Fruit fly (Drosophila melanogaster) whole organism, prepupa: Measurements from ENCODE around the gene Nt5b.
A peak's percentile ranks its signal among the peaks of the same experiment; 100 is the strongest.

Experiments used
- Blimp-1 ChIP-seq: fragments of 200-800 bp; sonication (Bioruptor generic); optimal IDR thresholded peaks from 3 replicates; lab custom pipeline; 2017; ENCODE audit warnings: missing biosample characterization, missing genetic modification characterization, mild to moderate bottlenecking, moderate library complexity, missing genetic modification reagents
- CG11294 ChIP-seq: fragments of 200-800 bp; sonication (Bioruptor generic); IDR thresholded peaks from 2 replicates; pipeline ENCODE4 v1.3.6; 2022; ENCODE audit warnings: missing biosample characterization, missing genetic modification characterization
- CG11762 ChIP-seq: fragments of 200-800 bp; sonication (Bioruptor generic); optimal IDR thresholded peaks from 3 replicates; lab custom pipeline; 2016; ENCODE audit warnings: missing biosample characterization, missing genetic modification characterization; ENCODE audit not compliant: insufficient read depth
- CG16779 ChIP-seq: fragments of 200-800 bp; sonication (Bioruptor generic); optimal IDR thresholded peaks from 3 replicates; lab custom pipeline; 2017; ENCODE audit warnings: missing biosample characterization, mild to moderate bottlenecking, missing genetic modification characterization
- CG34406 ChIP-seq: fragments of 200-800 bp; sonication (Bioruptor generic); optimal IDR thresholded peaks from 3 replicates; lab custom pipeline; 2016; ENCODE audit warnings: missing biosample characterization, missing genetic modification characterization
- CG4318 ChIP-seq: fragments of 200-800 bp; sonication (Bioruptor generic); optimal IDR thresholded peaks from 3 replicates; lab custom pipeline; 2017; ENCODE audit warnings: missing biosample characterization, mild to moderate bottlenecking, missing genetic modification characterization
- CG6163 ChIP-seq: fragments of 200-800 bp; sonication (Bioruptor generic); IDR thresholded peaks from 3 replicates; pipeline ENCODE4 v1.3.6; 2022; ENCODE audit warnings: missing biosample characterization, missing genetic modification characterization
- CG6792 ChIP-seq: fragments of 200-800 bp; sonication (Bioruptor generic); optimal IDR thresholded peaks from 3 replicates; lab custom pipeline; 2016; ENCODE audit warnings: missing biosample characterization, missing genetic modification characterization
- CG6808 ChIP-seq: fragments of 200-800 bp; sonication (Bioruptor generic); optimal IDR thresholded peaks from 3 replicates; lab custom pipeline; 2017; ENCODE audit warnings: missing biosample characterization, missing genetic modification characterization, mild to moderate bottlenecking, moderate library complexity, missing genetic modification reagents
- CG6854 ChIP-seq: fragments of 200-800 bp; sonication (Bioruptor generic); optimal IDR thresholded peaks from 2 replicates; lab custom pipeline; 2017; ENCODE audit warnings: missing biosample characterization, mild to moderate bottlenecking, missing genetic modification characterization
- CG8319 ChIP-seq: fragments of 200-800 bp; sonication (Bioruptor generic); optimal IDR thresholded peaks from 3 replicates; lab custom pipeline; 2016; ENCODE audit warnings: missing biosample characterization, missing genetic modification characterization
- CG8632 ChIP-seq: fragments of 200-800 bp; sonication (Bioruptor generic); optimal IDR thresholded peaks from 3 replicates; lab custom pipeline; 2016; ENCODE audit warnings: missing biosample characterization, missing genetic modification characterization
- Eip75B ChIP-seq: fragments of 200-800 bp; sonication (Bioruptor generic); optimal IDR thresholded peaks from 3 replicates; lab custom pipeline; 2016; ENCODE audit warnings: missing biosample characterization, missing genetic modification characterization
- Eip78C ChIP-seq: fragments of 200-800 bp; sonication (Bioruptor generic); peaks from one replicate; lab custom pipeline; 2016; ENCODE audit warnings: missing biosample characterization, missing genetic modification characterization
- Ets21C ChIP-seq: fragments of 200-800 bp; sonication (Bioruptor generic); optimal IDR thresholded peaks from 3 replicates; lab custom pipeline; 2016; ENCODE audit warnings: missing biosample characterization, missing genetic modification characterization
- Gug ChIP-seq: fragments of 200-800 bp; sonication (Bioruptor generic); IDR thresholded peaks from 2 replicates; pipeline ENCODE4 v1.3.6; 2022; ENCODE audit warnings: missing biosample characterization, missing genetic modification characterization
- Hr38 ChIP-seq: sonication (Bioruptor generic); optimal IDR thresholded peaks from 2 replicates; lab custom pipeline; 2016; ENCODE audit warnings: missing biosample characterization, missing genetic modification characterization
- Hr39 ChIP-seq: fragments of 200-800 bp; sonication (Bioruptor generic); optimal IDR thresholded peaks from 2 replicates; lab custom pipeline; 2016; ENCODE audit warnings: missing biosample characterization, missing genetic modification characterization
- Lpt ChIP-seq: fragments of 200-800 bp; sonication (Bioruptor generic); optimal IDR thresholded peaks from 3 replicates; lab custom pipeline; 2016; ENCODE audit warnings: missing biosample characterization, missing genetic modification characterization
- Met ChIP-seq: fragments of 200-800 bp; sonication (Bioruptor generic); optimal IDR thresholded peaks from 3 replicates; lab custom pipeline; 2016; ENCODE audit warnings: missing biosample characterization, missing genetic modification characterization
- OdsH ChIP-seq: fragments of 200-800 bp; sonication (Bioruptor generic); optimal IDR thresholded peaks from 3 replicates; lab custom pipeline; 2016; ENCODE audit warnings: missing biosample characterization, missing genetic modification characterization
- Sox102F ChIP-seq: fragments of 200-800 bp; sonication (Bioruptor generic); optimal IDR thresholded peaks from 2 replicates; lab custom pipeline; 2016; ENCODE audit warnings: missing biosample characterization, mild to moderate bottlenecking, missing genetic modification characterization
- Sox14 ChIP-seq: fragments of 200-800 bp; sonication (Bioruptor generic); optimal IDR thresholded peaks from 3 replicates; lab custom pipeline; 2016; ENCODE audit warnings: missing biosample characterization, missing genetic modification characterization
- achi ChIP-seq: fragments of 200-800 bp; sonication (Bioruptor generic); optimal IDR thresholded peaks from 3 replicates; lab custom pipeline; 2016; ENCODE audit warnings: missing biosample characterization, missing genetic modification characterization
- cyc ChIP-seq: fragments of 200-800 bp; sonication (Bioruptor generic); optimal IDR thresholded peaks from 3 replicates; lab custom pipeline; 2016; ENCODE audit warnings: missing biosample characterization, missing genetic modification characterization
- dac ChIP-seq: fragments of 200-800 bp; sonication (Bioruptor generic); optimal IDR thresholded peaks from 2 replicates; lab custom pipeline; 2017; ENCODE audit warnings: missing biosample characterization, mild to moderate bottlenecking, missing genetic modification characterization
- eg ChIP-seq: fragments of 200-800 bp; sonication (Bioruptor generic); IDR thresholded peaks from 3 replicates; pipeline ENCODE4 v1.3.6; 2022; ENCODE audit warnings: missing biosample characterization, missing genetic modification characterization
- esn ChIP-seq: fragments of 200-800 bp; sonication (Bioruptor generic); optimal IDR thresholded peaks from 2 replicates; lab custom pipeline; 2016; ENCODE audit warnings: missing biosample characterization, mild to moderate bottlenecking, missing genetic modification characterization, moderate library complexity
- fd59A ChIP-seq: fragments of 200-800 bp; sonication (Bioruptor generic); optimal IDR thresholded peaks from 2 replicates; lab custom pipeline; 2017; ENCODE audit warnings: missing biosample characterization, mild to moderate bottlenecking, missing genetic modification characterization, missing genetic modification reagents
- fkh ChIP-seq: fragments of 200-800 bp; sonication (Bioruptor generic); optimal IDR thresholded peaks from 3 replicates; lab custom pipeline; 2017; ENCODE audit warnings: missing biosample characterization, mild to moderate bottlenecking, missing genetic modification characterization, moderate library complexity
- lz ChIP-seq: fragments of 200-800 bp; sonication (Bioruptor generic); optimal IDR thresholded peaks from 3 replicates; lab custom pipeline; 2016; ENCODE audit warnings: missing biosample characterization, missing genetic modification characterization
- net ChIP-seq: fragments of 200-800 bp; sonication (Bioruptor generic); optimal IDR thresholded peaks from 3 replicates; lab custom pipeline; 2016; ENCODE audit warnings: missing biosample characterization, missing genetic modification characterization
- ss ChIP-seq, 2 experiments: fragments of 200-800 bp; sonication (Bioruptor generic); optimal IDR thresholded peaks; 2 replicates in 1 of 2; 3 replicates in 1 of 2; lab custom pipeline; 2017 to 2018; ENCODE audit warnings: mild to moderate bottlenecking in 2 of 2, missing biosample characterization in 2 of 2, missing genetic modification characterization in 2 of 2, moderate library complexity in 1 of 2
- svp ChIP-seq: fragments of 200-800 bp; sonication (Bioruptor generic); peaks from one replicate; lab custom pipeline; 2016; ENCODE audit warnings: missing biosample characterization, missing genetic modification characterization
- topi ChIP-seq: fragments of 200-800 bp; sonication (Bioruptor generic); optimal IDR thresholded peaks from 3 replicates; lab custom pipeline; 2016; ENCODE audit warnings: missing biosample characterization, missing genetic modification characterization
- vri ChIP-seq: fragments of 200-800 bp; sonication (Bioruptor generic); optimal IDR thresholded peaks from 3 replicates; lab custom pipeline; 2016; ENCODE audit warnings: missing biosample characterization, mild to moderate bottlenecking, missing genetic modification characterization

Nt5b gene

DNA sequence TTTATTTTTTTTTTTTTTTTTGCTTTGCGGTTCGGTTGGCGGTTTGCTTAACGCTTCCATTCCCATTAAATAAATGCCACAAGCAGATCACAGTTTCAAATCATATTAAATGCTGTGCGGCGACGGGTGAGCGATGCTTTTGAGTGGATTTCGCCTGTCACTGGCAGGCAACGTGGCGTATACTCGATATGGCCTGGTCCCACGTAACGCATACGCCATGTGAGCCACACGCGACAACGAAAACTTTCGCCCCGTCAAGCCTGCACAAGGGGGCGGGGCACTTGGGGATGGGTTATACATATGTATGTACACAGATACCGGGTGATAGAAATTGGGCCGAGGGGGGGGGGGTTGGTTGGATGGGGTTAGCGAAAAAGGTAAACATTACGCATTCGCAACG lies 44.9 kb downstream of the Nt5b start:
- no peak for TF ChIP-seq OdsH (GFP tag; lab: Kevin White, UChicago)
- TF ChIP-seq CG6163 (GFP tag; lab: Robert Waterston, UW): no peak
- no peak for TF ChIP-seq Blimp-1 (GFP tag; lab: Kevin White, UChicago)
- TF ChIP-seq Ets21C (GFP tag; lab: Kevin White, UChicago): no peak
- no peak for TF ChIP-seq Lpt (GFP tag; lab: Kevin White, UChicago)
- no peak for TF ChIP-seq CG6792
- TF ChIP-seq CG11294 (GFP tag; lab: Robert Waterston, UW): no peak
- no peak for TF ChIP-seq Sox14
- no peak for TF ChIP-seq Sox102F (GFP tag; lab: Kevin White, UChicago)
- no peak for TF ChIP-seq net (GFP tag; lab: Kevin White, UChicago)
- no peak for TF ChIP-seq CG11762
- TF ChIP-seq cyc (GFP tag; lab: Kevin White, UChicago): no peak
- no peak for TF ChIP-seq Hr38
- TF ChIP-seq CG4318 (GFP tag; lab: Kevin White, UChicago): no peak
- TF ChIP-seq CG8632 (GFP tag; lab: Kevin White, UChicago): no peak
- no peak for TF ChIP-seq esn (GFP tag; lab: Kevin White, UChicago)
- no peak for TF ChIP-seq CG8319 (GFP tag; lab: Kevin White, UChicago)
- no peak for TF ChIP-seq CG34406 (GFP tag; lab: Kevin White, UChicago)
- no peak for TF ChIP-seq Hr39 (GFP tag; lab: Kevin White, UChicago)
- TF ChIP-seq, all 60 proteins: peak for 0

DNA sequence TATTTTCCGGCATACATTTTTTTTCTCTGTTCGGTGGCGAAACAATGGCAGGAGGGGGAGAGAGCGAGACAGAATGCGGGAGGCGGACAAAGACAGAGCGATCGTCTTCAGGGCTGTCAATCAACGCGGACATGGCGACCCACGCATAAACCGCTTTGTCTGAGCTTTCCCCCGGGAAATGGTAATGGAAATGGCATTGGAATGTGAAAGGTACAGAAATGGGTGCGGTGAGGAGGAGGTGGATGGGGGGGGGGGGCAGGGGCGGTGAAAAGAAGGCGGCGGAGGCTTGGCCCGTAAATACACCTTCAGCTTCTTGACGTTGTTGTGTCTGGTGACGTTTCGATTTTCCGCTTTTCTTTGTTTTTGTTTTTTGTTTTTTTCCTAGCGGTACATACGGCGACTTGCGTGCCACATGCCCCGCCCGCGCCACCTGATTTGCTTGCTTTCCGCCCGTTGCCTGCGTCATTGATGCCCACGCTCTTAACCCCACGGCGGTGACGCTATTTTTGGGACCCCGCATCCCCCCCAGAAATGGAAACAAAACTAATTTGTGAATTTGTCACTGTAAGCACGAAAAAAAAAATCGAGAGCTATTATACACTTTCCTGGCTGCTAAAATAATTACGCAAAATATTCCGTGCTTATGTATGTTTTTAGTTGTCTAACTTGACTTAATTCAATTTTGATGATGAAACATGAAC lies 45.7 kb downstream of the Nt5b start:
- TF ChIP-seq fd59A: no peak
- TF ChIP-seq lz (GFP tag; lab: Kevin White, UChicago): no peak
- no peak for TF ChIP-seq Eip75B (GFP tag; lab: Kevin White, UChicago)
- TF ChIP-seq CG16779 (tag; lab: Kevin White, UChicago): no peak
- no peak for TF ChIP-seq topi (GFP tag; lab: Kevin White, UChicago)

DNA sequence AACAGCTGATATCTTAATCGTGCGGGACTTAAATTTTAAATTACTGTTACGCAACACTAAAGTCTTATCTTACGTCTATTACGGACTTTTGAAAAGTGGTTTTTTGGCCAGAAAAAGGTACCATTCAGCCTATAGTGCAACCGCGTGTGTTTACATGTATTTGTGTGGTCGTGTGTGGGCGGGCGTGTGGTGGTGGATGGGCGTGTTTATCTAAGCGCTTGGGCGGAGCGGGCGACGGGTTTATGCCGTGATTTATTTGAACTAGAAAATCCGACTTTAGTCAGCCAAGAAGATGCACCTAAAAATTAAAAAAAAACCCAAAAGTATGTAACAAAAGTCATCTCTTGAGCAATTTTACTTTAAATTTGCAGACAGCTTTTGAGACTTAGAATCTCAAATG lies 46.5 kb downstream of the Nt5b start:
- peak; percentile 87 for TF ChIP-seq fkh (GFP tag; lab: Kevin White, UChicago)
- no peak for TF ChIP-seq vri

DNA sequence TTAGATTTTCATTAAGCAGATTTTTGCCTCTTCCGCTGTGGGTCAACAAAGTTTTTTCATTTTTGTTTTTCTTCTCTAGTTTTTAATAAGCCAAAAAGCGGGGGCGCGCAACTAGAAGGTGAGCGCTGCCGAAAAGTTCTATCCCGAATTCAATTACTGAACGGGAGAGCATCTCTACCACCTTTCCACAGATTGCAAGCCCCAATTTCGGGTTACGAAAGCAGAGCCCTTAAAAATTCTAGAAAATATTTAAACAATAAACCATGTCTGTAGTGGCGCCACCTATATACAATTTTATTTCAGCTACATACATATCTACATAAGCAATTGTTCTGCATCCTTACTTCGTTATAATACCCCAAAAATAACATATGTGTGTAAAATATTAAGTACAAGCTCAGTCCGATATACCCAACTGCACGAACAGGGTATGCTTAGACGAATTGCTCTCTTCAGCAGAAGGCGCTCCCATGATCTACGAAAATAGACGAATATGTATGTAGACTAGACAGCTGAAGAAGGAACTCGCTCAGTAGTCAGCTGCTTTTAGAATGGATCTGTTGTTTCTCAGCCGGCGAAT lies 51.5 kb downstream of the Nt5b start, which contains the start of gene CG6106:
CG6106 (plus strand) TSS at position 530 of the 580 bp plus-strand sequence.
- TF ChIP-seq Gug (GFP tag; lab: Robert Waterston, UW) (no peak), eg (GFP tag; lab: Robert Waterston, UW) (0 out of 3 replicates have a peak, but pooled peaks have one; percentile 11)

DNA sequence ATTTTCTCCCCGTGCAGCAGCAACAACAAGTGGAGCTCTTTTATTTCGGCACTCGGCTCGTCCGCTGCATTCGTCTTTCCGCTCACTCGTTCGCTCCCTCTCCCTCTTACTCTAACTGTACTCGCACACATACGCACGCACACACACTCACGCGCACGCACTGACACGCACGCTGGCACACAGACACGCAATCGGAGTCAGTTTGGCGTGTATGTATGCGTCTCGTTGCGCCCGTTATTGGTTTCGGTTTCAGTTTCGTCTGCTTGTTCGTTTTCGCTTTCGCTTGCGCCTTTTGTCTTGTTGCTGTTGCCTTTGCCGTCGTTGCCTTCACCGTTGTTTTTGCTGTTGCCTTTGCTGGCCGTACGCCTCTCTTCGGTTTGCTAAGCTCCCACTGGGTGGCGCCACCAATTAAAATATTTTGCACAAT lies 52.2 kb downstream of the Nt5b start:
- TF ChIP-seq Sox102F (GFP tag; lab: Kevin White, UChicago) (peak; percentile 7), ss (GFP tag; optimal IDR thresholded peaks at IDR 0.05; lab: Kevin White, UChicago) (peak; percentile 11 to 20), Sox14 (peak; percentile 8), svp (peak; percentile 64), Blimp-1 (GFP tag; lab: Kevin White, UChicago) (peak; percentile 95), Eip78C (GFP tag; lab: Kevin White, UChicago) (peak; percentile 56), CG6854 (peak; percentile 41), CG8319 (GFP tag; lab: Kevin White, UChicago) (no peak), topi (GFP tag; lab: Kevin White, UChicago) (peak; percentile 37), Met (GFP tag; lab: Kevin White, UChicago) (no peak), achi (no peak), dac (peak; percentile 17), cyc (GFP tag; lab: Kevin White, UChicago) (peak; percentile 18), CG6163 (GFP tag; lab: Robert Waterston, UW) (0 out of 3 replicates have a peak, but pooled peaks have one; percentile 43), CG6808 (GFP tag; lab: Kevin White, UChicago) (no peak)
